Worm (Caenorhabditis elegans): Measurements from ENCODE around the gene rab-1.

DNA sequence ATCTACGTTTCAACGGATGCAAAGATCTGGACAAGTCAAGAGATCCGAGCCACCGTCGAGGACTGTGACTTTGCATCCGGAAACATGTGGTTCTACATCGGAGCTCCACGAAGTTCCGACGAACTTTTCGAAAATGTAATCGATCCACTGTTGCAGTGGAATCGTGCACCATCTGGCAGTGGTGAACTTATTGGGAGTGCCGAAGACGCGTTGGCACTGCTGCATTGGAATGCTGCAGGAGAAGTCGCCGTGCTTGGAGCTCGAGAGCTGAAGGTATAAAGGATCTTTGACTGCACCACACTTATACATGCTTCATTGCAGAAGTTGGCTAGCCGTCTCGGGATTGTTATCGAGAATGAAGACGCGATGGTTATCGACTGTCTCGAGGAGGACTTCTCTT lies 1.8 kb downstream of the rab-1 start:
- TF ChIP-seq pha-4 (tag; optimal IDR thresholded peaks at IDR 0.05) = no peak
- no peak for TF ChIP-seq snpc-4 (tag; optimal IDR thresholded peaks at IDR 0.05)
- no peak for TF ChIP-seq nhr-12 (tag; optimal IDR thresholded peaks at IDR 0.05)
- no peak for TF ChIP-seq nhr-237 (tag; optimal IDR thresholded peaks at IDR 0.05)
- no peak for TF ChIP-seq lsy-2 (tag; optimal IDR thresholded peaks at IDR 0.05)
- no peak for TF ChIP-seq ceh-83 (GFP tag; optimal IDR thresholded peaks at IDR 0.05)
- TF ChIP-seq elt-1 (tag; optimal IDR thresholded peaks at IDR 0.05; ENCODE audit: borderline replicate concordance, insufficient read depth) = no peak
- TF ChIP-seq zip-8 (tag; optimal IDR thresholded peaks at IDR 0.05) = no peak
- no peak for TF ChIP-seq unc-39 (tag; optimal IDR thresholded peaks at IDR 0.05)
- TF ChIP-seq blmp-1 (tag; optimal IDR thresholded peaks at IDR 0.05) = no peak
- no peak for TF ChIP-seq nhr-76 (tag; optimal IDR thresholded peaks at IDR 0.05)

All from whole organism, mixed stage, embryonic.